Worm (Caenorhabditis elegans) whole organism, early embryonic: ENCODE measurements around the gene gst-39.
"Not testable (repeated sequence)": the region's sequence is repeated elsewhere in the genome, so short reads cannot be mapped to it uniquely, and the experiment has no call there.

ENCODE experiments used
- B0310.2 ChIP-seq: sonication (generic microtip); optimal IDR thresholded peaks from 2 replicates; lab custom pipeline; 2016; ENCODE audit warnings: mild to moderate bottlenecking, missing genetic modification characterization, missing compliant biosample characterization
- F13C5.2 ChIP-seq: sonication (generic microtip); optimal IDR thresholded peaks from 2 replicates; lab custom pipeline; 2017; ENCODE audit warnings: mild to moderate bottlenecking, missing genetic modification characterization, inconsistent platforms, missing compliant biosample characterization
- aly-1 ChIP-seq: sonication (generic microtip); optimal IDR thresholded peaks from 2 replicates; lab custom pipeline; 2016; ENCODE audit warnings: missing genetic modification characterization, missing compliant biosample characterization
- ama-1 ChIP-seq: fragments of 150-350 bp; optimal IDR thresholded peaks from 2 replicates; lab custom pipeline; 2014
- ceh-13 ChIP-seq: fragments of 200-800 bp; sonication (Bioruptor generic); optimal IDR thresholded peaks from 2 replicates; lab custom pipeline; 2018; ENCODE audit warnings: mild to moderate bottlenecking, missing genetic modification characterization, missing compliant biosample characterization
- ceh-36 ChIP-seq: sonication (generic microtip); optimal IDR thresholded peaks from 2 replicates; lab custom pipeline; 2016; ENCODE audit warnings: missing genetic modification characterization, inconsistent platforms, missing compliant biosample characterization
- ets-7 ChIP-seq: sonication (generic microtip); optimal IDR thresholded peaks from 2 replicates; lab custom pipeline; 2016; ENCODE audit warnings: missing genotype, missing genetic modification characterization, missing compliant biosample characterization
- flt-1 ChIP-seq: fragments of 200-800 bp; sonication (Bioruptor generic); IDR thresholded peaks from 2 replicates; pipeline ENCODE4 v1.3.6; 2022; ENCODE audit warnings: missing genetic modification characterization, missing compliant biosample characterization
- hmbx-1 ChIP-seq: sonication (generic microtip); optimal IDR thresholded peaks from 2 replicates; lab custom pipeline; 2016; ENCODE audit warnings: mild to moderate bottlenecking, missing genetic modification characterization, missing compliant biosample characterization
- hmg-4 ChIP-seq: fragments of 200-800 bp; sonication (Bioruptor generic); optimal IDR thresholded peaks from 2 replicates; lab custom pipeline; 2018; ENCODE audit warnings: mild to moderate bottlenecking, missing genetic modification characterization, missing compliant biosample characterization
- hnd-1 ChIP-seq: sonication (generic microtip); optimal IDR thresholded peaks from 2 replicates; lab custom pipeline; 2016; ENCODE audit warnings: missing genetic modification characterization, missing compliant biosample characterization
- pes-1 ChIP-seq: fragments of 200-800 bp; sonication (Bioruptor generic); IDR thresholded peaks from 2 replicates; pipeline ENCODE4 v1.3.6; 2022; ENCODE audit warnings: missing genetic modification reagents, missing genetic modification characterization, missing compliant biosample characterization
- scrt-1 ChIP-seq: fragments of 200-800 bp; sonication (Bioruptor generic); IDR thresholded peaks from 2 replicates; pipeline ENCODE4 v1.3.6; 2022; ENCODE audit warnings: missing genetic modification characterization, missing compliant biosample characterization
- sea-1 ChIP-seq: fragments of 200-800 bp; sonication (Bioruptor generic); conservative IDR thresholded peaks from 2 replicates; pipeline ENCODE4 v1.3.6; 2022; ENCODE audit warnings: missing genetic modification characterization, missing compliant biosample characterization
- tbx-11 ChIP-seq: fragments of 200-800 bp; sonication (Bioruptor generic); IDR thresholded peaks from 2 replicates; pipeline ENCODE4 v1.3.6; 2022; ENCODE audit warnings: missing genetic modification characterization, missing compliant biosample characterization
- tbx-37 ChIP-seq: fragments of 200-800 bp; sonication (Bioruptor generic); conservative IDR thresholded peaks from 2 replicates; pipeline ENCODE4 v1.3.6; 2022; ENCODE audit warnings: missing genetic modification reagents, missing genetic modification characterization, missing compliant biosample characterization
- tra-4 ChIP-seq: sonication (generic microtip); optimal IDR thresholded peaks from 2 replicates; lab custom pipeline; 2017; ENCODE audit warnings: missing genetic modification characterization, missing compliant biosample characterization

gst-39 gene

DNA sequence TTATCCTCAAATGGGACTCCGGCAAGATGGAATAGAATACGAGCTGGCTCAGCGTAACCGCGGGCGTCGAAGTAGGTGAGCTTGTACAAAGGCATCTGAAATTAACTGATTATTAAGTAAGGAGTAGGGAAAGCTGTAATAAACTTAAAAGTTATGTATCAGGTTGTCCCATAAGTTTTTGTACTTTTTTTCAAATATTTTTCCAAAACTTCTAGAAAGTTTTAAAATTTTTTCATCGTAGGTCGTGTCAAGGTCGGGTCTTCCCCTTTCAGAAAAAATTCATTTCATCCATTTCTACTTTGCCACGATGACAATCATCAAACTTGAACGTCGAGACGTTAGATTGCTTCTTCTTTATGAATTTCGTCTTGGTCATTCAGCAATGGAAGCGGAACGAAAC is at the start of gene gst-39:
gst-39 (minus strand) TSS at position 101 of the 400 bp plus-strand sequence.
- not testable (repeated sequence) for TF ChIP-seq tbx-11 (GFP tag; lab: Robert Waterston, UW); hmbx-1; ceh-36

DNA sequence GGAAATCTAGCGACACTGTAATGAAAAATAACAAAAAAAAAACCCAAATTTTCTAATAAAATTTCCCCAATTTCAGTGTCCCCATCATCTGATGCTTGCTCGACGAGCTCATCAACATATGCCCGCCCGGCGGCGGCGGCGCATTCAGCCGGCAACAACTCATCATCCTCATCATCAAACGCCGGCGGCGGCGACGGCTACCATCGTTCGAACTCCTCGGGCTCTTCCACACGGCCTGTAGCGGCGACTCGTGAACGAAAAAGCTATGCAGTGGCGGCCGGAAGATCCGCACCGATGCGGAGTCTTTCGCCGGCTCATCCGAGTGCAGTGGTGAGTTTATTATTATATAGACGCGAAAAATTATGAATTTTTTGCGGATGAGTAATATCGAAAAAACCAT is 48.4 kb upstream of the gst-39 start:
- TF ChIP-seq hmg-4 (GFP tag; lab: Kevin White, UChicago), result no peak
- no peak for TF ChIP-seq tbx-11 (GFP tag; lab: Robert Waterston, UW)
- TF ChIP-seq scrt-1, result no peak
- TF ChIP-seq ama-1 (lab: Kevin White, UChicago), result no peak
- no peak for TF ChIP-seq hmbx-1
- TF ChIP-seq B0310.2 (tag; lab: Kevin White, UChicago), result no peak
- TF ChIP-seq sea-1 (GFP tag; lab: Robert Waterston, UW), result no peak
- TF ChIP-seq F13C5.2, result no peak
- no peak for TF ChIP-seq flt-1 (GFP tag; lab: Robert Waterston, UW)
- TF ChIP-seq hnd-1, result no peak
- TF ChIP-seq ceh-36, result no peak
- no peak for TF ChIP-seq pes-1 (GFP tag; lab: Robert Waterston, UW)
- no peak for TF ChIP-seq tra-4 (tag; lab: Kevin White, UChicago)
- TF ChIP-seq ets-7 (tag; lab: Kevin White, UChicago), result no peak
- no peak for TF ChIP-seq tbx-37 (GFP tag; lab: Robert Waterston, UW)
- no peak for TF ChIP-seq ceh-13 (GFP tag; lab: Kevin White, UChicago)

DNA sequence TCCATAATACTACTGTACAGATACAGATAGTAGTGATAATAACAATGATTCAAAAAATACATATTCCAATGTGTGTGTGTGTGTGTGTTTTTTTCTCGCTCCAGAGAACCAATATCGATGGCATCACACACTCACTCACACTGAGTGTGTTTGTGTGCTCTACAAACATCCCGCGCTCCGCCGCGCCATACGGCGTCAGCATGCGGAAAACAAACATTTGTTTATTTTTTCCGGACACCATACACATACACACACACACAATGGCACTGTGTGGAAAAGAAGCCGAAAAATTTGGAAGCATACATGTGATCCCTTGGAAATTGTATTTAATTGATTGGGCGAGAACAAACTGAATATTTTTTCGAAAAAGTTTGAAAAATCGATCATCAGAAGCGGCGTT is 47.3 kb upstream of the gst-39 start:
- TF ChIP-seq ceh-13 (GFP tag; lab: Kevin White, UChicago) (no peak), sea-1 (GFP tag; lab: Robert Waterston, UW) (no peak), tbx-37 (GFP tag; lab: Robert Waterston, UW) (no peak), ceh-36 (no peak), tra-4 (tag; lab: Kevin White, UChicago) (no peak), hmg-4 (GFP tag; lab: Kevin White, UChicago) (no peak)

DNA sequence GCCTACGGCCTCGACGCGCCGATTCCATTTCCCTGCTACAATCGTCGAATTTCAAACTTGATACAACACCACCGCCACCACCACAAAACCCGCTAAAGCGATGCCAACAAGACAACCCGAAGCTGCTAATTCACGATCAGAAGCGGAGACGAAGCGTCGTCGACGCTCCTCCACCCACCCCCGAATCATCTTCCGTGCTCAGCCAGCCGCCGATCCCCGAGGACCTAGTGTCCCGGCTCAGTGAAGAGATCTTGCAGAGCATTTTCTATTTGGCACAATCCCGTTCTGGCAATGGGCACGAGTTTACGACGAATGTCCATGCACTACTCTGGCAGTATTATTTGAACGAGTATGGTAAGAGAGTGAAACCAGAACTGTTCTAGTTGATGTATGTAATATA is 46.9 kb upstream of the gst-39 start:
- TF ChIP-seq ceh-13 (GFP tag; lab: Kevin White, UChicago) (no peak), hmbx-1 (no peak), tbx-11 (GFP tag; lab: Robert Waterston, UW) (no peak), ets-7 (tag; lab: Kevin White, UChicago) (no peak), F13C5.2 (no peak), aly-1 (no peak), tbx-37 (GFP tag; lab: Robert Waterston, UW) (no peak), tra-4 (tag; lab: Kevin White, UChicago) (no peak), flt-1 (GFP tag; lab: Robert Waterston, UW) (no peak), sea-1 (GFP tag; lab: Robert Waterston, UW) (no peak), scrt-1 (no peak), ama-1 (lab: Kevin White, UChicago) (no peak), hnd-1 (no peak), pes-1 (GFP tag; lab: Robert Waterston, UW) (no peak), hmg-4 (GFP tag; lab: Kevin White, UChicago) (no peak), ceh-36 (no peak)

DNA sequence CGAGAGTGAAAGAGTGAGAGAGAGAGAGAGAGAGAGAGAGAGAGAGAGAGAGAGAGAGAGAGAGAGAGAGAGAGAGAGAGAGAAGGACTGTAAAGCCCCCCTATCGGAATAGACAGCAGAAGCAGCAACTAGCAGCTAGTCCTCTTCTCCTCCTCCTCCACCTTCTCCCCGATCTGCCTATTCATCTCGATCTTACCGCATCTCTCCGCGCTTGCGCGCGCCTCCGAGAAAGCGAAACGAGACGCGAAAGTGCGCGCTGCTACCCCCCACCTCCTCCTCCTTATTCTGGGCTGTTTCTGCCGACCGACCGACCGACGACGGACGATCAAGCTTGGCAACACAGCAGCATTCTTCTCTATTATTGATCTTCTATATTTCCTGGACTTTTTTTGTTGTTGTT is 46.2 kb upstream of the gst-39 start:
- TF ChIP-seq hmg-4 (GFP tag; lab: Kevin White, UChicago) (peak; percentile 40), tbx-37 (GFP tag; lab: Robert Waterston, UW) (no peak)

DNA sequence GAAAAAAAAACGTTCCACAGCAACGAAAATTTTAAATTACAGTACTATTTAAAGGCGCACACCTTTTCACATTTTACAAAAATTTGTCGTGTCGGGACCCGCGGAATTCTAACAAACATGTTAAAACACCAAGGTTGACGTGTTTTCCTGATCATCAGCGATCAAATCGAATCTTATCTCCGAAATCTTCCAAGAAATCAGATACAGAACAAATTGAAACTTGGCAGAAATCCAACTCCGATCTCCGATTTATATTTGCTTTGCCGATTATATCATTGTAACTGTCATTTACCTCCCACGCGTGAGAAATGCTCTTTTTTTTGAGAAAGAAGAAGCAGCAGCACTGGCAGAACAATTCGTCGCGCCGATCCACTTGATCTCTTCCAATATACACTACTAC is 42.0 kb upstream of the gst-39 start:
- TF ChIP-seq aly-1 (no peak), hmg-4 (GFP tag; lab: Kevin White, UChicago) (no peak), B0310.2 (tag; lab: Kevin White, UChicago) (no peak), ets-7 (tag; lab: Kevin White, UChicago) (no peak), hmbx-1 (no peak)

DNA sequence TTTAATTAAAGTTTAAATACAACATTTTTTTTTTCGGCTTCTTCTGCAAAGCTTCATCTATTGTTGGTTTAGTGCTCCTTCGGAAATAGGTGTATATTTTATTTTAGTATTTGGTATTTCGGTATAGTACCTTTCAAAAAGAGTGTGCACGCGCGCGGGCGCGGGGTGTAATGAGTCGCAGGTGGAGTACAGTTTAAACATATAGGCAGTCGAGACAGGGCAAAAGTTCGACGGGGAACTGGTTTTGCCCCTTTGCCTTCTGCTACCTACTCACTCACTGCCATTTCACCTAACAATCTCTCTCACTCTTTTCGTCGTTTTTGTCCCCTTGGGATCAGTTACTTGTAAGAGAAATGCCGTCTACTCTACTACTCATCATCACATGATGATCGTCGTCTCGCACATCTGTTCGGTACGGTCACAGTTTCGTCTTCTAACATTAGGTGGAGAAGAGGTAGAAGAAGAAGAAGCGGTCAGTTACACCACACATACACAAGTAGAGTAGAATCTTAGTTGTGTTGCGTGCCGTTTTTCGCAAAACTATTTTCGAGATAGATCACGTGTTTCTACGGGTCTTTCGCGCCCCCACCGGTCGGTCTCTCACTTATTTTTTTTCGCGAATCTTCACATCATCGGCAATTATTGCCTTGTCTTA is 40.7 kb upstream of the gst-39 start:
- no peak for TF ChIP-seq ceh-36
- TF ChIP-seq tbx-37 (GFP tag; lab: Robert Waterston, UW), result no peak
- no peak for TF ChIP-seq flt-1 (GFP tag; lab: Robert Waterston, UW)
- no peak for TF ChIP-seq hmbx-1
- TF ChIP-seq hmg-4 (GFP tag; lab: Kevin White, UChicago), result no peak
- TF ChIP-seq ceh-13 (GFP tag; lab: Kevin White, UChicago), result no peak
- no peak for TF ChIP-seq tbx-11 (GFP tag; lab: Robert Waterston, UW)
- no peak for TF ChIP-seq hnd-1
- no peak for TF ChIP-seq aly-1
- no peak for TF ChIP-seq tra-4 (tag; lab: Kevin White, UChicago)
- TF ChIP-seq sea-1 (GFP tag; lab: Robert Waterston, UW), result no peak
- TF ChIP-seq pes-1 (GFP tag; lab: Robert Waterston, UW), result no peak
- TF ChIP-seq ama-1 (lab: Kevin White, UChicago), result no peak
- TF ChIP-seq B0310.2 (tag; lab: Kevin White, UChicago), result no peak

DNA sequence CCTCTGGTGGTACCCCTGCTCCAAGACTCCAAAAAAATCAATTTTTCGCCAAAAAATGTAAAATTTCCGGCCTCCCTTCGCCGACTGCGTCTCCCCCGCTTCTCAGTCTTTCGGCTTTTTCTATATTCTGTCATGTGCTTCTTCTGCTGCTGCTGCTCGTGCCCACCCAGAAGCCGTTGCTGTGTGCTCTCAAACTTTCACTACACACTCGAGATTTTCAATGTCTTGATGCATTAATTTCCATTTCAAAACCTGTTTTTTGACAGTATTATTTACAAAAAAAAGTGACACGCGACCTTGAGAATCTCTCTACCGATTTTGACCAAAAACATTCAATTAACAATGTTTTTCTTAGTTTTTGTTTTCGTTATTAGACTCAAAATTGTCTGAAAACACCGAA is 37.6 kb upstream of the gst-39 start:
- TF ChIP-seq sea-1 (GFP tag; lab: Robert Waterston, UW), result no peak
- TF ChIP-seq B0310.2 (tag; lab: Kevin White, UChicago), result no peak
- no peak for TF ChIP-seq F13C5.2
- TF ChIP-seq pes-1 (GFP tag; lab: Robert Waterston, UW), result no peak
- no peak for TF ChIP-seq ama-1 (lab: Kevin White, UChicago)
- TF ChIP-seq ets-7 (tag; lab: Kevin White, UChicago), result no peak
- no peak for TF ChIP-seq hnd-1
- TF ChIP-seq hmg-4 (GFP tag; lab: Kevin White, UChicago), result no peak
